Fruit fly (Drosophila melanogaster) whole organism, pupa: ENCODE measurements around the gene Sytbeta.

Source experiments
- CG10348 ChIP-seq: fragments of 200-800 bp; sonication (Bioruptor generic); IDR thresholded peaks from 2 replicates; pipeline ENCODE4 v1.3.6; 2022; ENCODE audit warnings: missing biosample characterization, missing genetic modification characterization
- CG12605 ChIP-seq: fragments of 200-800 bp; sonication (Bioruptor generic); IDR thresholded peaks from 2 replicates; pipeline ENCODE4 v1.3.6; 2022; ENCODE audit warnings: missing biosample characterization, missing genetic modification characterization
- CG13204 ChIP-seq: fragments of 200-800 bp; sonication (Bioruptor generic); optimal IDR thresholded peaks from 2 replicates; lab custom pipeline; 2018; ENCODE audit warnings: missing biosample characterization, mild to moderate bottlenecking, missing genetic modification characterization, moderate library complexity
- CG14655 ChIP-seq: fragments of 200-800 bp; sonication (Bioruptor generic); optimal IDR thresholded peaks from 3 replicates; lab custom pipeline; 2017; ENCODE audit warnings: mild to moderate bottlenecking, missing biosample characterization, missing genetic modification reagents, missing genetic modification characterization
- CG15710 ChIP-seq: fragments of 200-800 bp; sonication (Bioruptor generic); optimal IDR thresholded peaks from 2 replicates; lab custom pipeline; 2018; ENCODE audit warnings: missing biosample characterization, mild to moderate bottlenecking, missing genetic modification characterization, moderate library complexity
- CG17806 ChIP-seq: fragments of 200-800 bp; sonication (Bioruptor generic); optimal IDR thresholded peaks from 2 replicates; lab custom pipeline; 2018; ENCODE audit warnings: missing biosample characterization, mild to moderate bottlenecking, missing genetic modification characterization, moderate library complexity
- CG32121 ChIP-seq: fragments of 200-800 bp; sonication (Bioruptor generic); IDR thresholded peaks from 2 replicates; pipeline ENCODE4 v1.3.6; 2022; ENCODE audit warnings: missing biosample characterization, missing genetic modification characterization
- CG34367 ChIP-seq: fragments of 200-800 bp; sonication (Bioruptor generic); optimal IDR thresholded peaks from 2 replicates; lab custom pipeline; 2018; ENCODE audit warnings: missing biosample characterization, mild to moderate bottlenecking, missing genetic modification characterization
- CG4496 ChIP-seq: fragments of 200-800 bp; sonication (Bioruptor generic); IDR thresholded peaks from 3 replicates; pipeline ENCODE4 v1.3.6; 2022; ENCODE audit warnings: missing biosample characterization, missing genetic modification characterization
- CG8159 ChIP-seq: fragments of 200-800 bp; sonication (Bioruptor generic); optimal IDR thresholded peaks from 3 replicates; lab custom pipeline; 2018; ENCODE audit warnings: missing biosample characterization, mild to moderate bottlenecking, missing genetic modification characterization, moderate library complexity
- CG8301 ChIP-seq: fragments of 200-800 bp; sonication (Bioruptor generic); optimal IDR thresholded peaks from 2 replicates; lab custom pipeline; 2018; ENCODE audit warnings: missing biosample characterization, mild to moderate bottlenecking, missing genetic modification characterization
- CG9948 ChIP-seq: fragments of 200-800 bp; sonication (Bioruptor generic); optimal IDR thresholded peaks from 2 replicates; lab custom pipeline; 2018; ENCODE audit warnings: missing biosample characterization, mild to moderate bottlenecking, missing genetic modification characterization, moderate library complexity
- D1 ChIP-seq: fragments of 200-800 bp; sonication (Bioruptor generic); optimal IDR thresholded peaks from 2 replicates; lab custom pipeline; 2018; ENCODE audit warnings: missing biosample characterization, mild to moderate bottlenecking, missing genetic modification characterization, moderate library complexity
- EcR ChIP-seq: fragments of 200-800 bp; sonication (Bioruptor generic); optimal IDR thresholded peaks from 3 replicates; lab custom pipeline; 2019; ENCODE audit warnings: missing biosample characterization, missing genetic modification characterization, mild to moderate bottlenecking, moderate library complexity, missing genetic modification reagents
- Ets98B ChIP-seq: fragments of 200-800 bp; sonication (Bioruptor generic); IDR thresholded peaks from 2 replicates; pipeline ENCODE4 v1.3.6; 2022; ENCODE audit warnings: missing biosample characterization, missing genetic modification characterization
- Pif1A ChIP-seq: fragments of 200-800 bp; sonication (Bioruptor generic); optimal IDR thresholded peaks from 3 replicates; lab custom pipeline; 2016; ENCODE audit warnings: missing biosample characterization, missing genetic modification characterization
- Pif1B ChIP-seq: fragments of 200-800 bp; sonication (Bioruptor generic); optimal IDR thresholded peaks from 3 replicates; lab custom pipeline; 2016; ENCODE audit warnings: missing biosample characterization, missing genetic modification characterization
- Snoo ChIP-seq: fragments of 200-800 bp; sonication (Bioruptor generic); optimal IDR thresholded peaks from 3 replicates; lab custom pipeline; 2017; ENCODE audit warnings: missing biosample characterization, mild to moderate bottlenecking, missing genetic modification characterization, inconsistent platforms
- fd96Ca ChIP-seq: fragments of 200-800 bp; sonication (Bioruptor generic); IDR thresholded peaks from 3 replicates; pipeline ENCODE4 v1.3.6; 2022; ENCODE audit warnings: missing biosample characterization, missing genetic modification characterization
- gl ChIP-seq: fragments of 200-800 bp; sonication (Bioruptor generic); optimal IDR thresholded peaks from 2 replicates; lab custom pipeline; 2018; ENCODE audit warnings: missing biosample characterization, mild to moderate bottlenecking, missing genetic modification characterization
- rn ChIP-seq: fragments of 200-800 bp; sonication (Bioruptor generic); IDR thresholded peaks from 2 replicates; pipeline ENCODE4 v1.3.6; 2022; ENCODE audit warnings: missing biosample characterization, missing genetic modification characterization

The Sytbeta gene

DNA sequence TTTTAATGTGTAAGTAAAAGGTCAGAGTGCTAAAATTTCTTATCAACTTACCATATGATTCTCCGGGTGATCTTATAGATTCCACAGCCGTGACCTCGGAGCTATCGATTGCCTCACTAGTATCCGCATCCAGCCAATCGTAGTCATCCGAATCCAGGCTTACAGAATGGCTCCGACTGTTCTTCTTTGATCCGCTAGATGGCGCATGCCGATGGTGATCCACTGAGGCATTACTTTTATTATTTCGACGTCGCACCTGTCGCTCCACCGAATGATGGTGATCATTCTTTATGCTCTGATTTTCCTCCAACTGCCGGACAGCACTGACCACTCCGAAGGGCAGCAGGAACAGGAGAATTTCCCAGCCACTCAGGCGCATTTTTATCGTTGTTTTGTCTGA lies 53.6 kb downstream of the Sytbeta start:
- no peak for TF ChIP-seq Snoo (tag; lab: Kevin White, UChicago)
- no peak for TF ChIP-seq CG34367 (tag; lab: Kevin White, UChicago)
- TF ChIP-seq CG10348 (GFP tag; lab: Robert Waterston, UW): no peak
- TF ChIP-seq CG4496 (GFP tag; lab: Robert Waterston, UW): no peak
- no peak for TF ChIP-seq CG15710 (tag; lab: Kevin White, UChicago)
- no peak for TF ChIP-seq CG32121 (GFP tag; lab: Robert Waterston, UW)
- no peak for TF ChIP-seq Pif1A (GFP tag; lab: Kevin White, UChicago)
- TF ChIP-seq, all 21 proteins: peak for 0

DNA sequence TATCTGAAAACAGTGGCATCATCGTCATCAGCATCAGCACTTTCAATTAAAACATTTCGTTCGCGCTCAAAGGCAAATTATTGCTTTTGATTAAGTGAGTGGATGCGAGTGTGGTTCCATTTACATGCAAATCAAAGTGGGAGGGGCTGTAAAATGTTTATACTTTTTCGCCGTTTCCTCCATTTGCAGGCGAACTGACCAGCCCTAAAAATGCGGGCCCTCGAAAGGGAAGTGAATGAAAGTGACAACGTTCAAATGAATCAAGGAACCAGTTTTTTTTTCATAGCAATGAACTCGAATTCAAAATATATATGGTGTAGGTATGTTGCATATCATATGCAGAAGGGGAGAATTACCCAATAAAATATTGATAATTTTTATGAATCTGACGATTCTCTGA lies 54.2 kb downstream of the Sytbeta start:
- TF ChIP-seq CG15710 (tag; lab: Kevin White, UChicago) (no peak), CG32121 (GFP tag; lab: Robert Waterston, UW) (no peak), CG34367 (tag; lab: Kevin White, UChicago) (no peak), rn (GFP tag; lab: Robert Waterston, UW) (no peak), CG4496 (GFP tag; lab: Robert Waterston, UW) (no peak), CG17806 (tag; lab: Kevin White, UChicago) (no peak), CG10348 (GFP tag; lab: Robert Waterston, UW) (no peak), Snoo (tag; lab: Kevin White, UChicago) (no peak), CG12605 (GFP tag; lab: Robert Waterston, UW) (no peak), Pif1A (GFP tag; lab: Kevin White, UChicago) (no peak), D1 (no peak), CG8159 (tag; lab: Kevin White, UChicago) (no peak), gl (no peak), Ets98B (GFP tag; lab: Robert Waterston, UW) (no peak), fd96Ca (GFP tag; lab: Robert Waterston, UW) (no peak), CG9948 (tag; lab: Kevin White, UChicago) (no peak), CG13204 (GFP tag; lab: Kevin White, UChicago) (no peak)
- TF ChIP-seq, all 21 proteins: peak for 0

DNA sequence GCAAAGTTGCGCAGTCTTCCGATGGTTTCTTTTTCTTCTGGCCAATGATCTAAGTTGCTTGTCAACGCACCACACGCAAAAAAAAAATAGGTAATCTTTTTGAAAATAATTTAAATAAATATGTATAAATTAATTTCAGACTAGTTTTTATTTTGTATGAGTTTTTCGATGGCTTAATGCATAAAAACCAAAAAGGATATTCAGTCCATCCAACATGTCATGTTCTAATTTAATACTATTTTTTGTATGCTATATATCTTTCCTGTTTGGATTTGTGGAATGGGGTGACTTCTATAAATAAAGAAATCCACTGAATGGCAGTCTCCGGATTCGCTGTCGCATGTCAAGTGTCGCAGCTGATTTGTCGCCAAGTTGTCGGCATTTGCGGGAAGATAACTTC lies 55.1 kb downstream of the Sytbeta start:
- TF ChIP-seq CG14655 (GFP tag; lab: Kevin White, UChicago): peak; percentile 68
- peak; percentile 29; the same call in 2 of the 3 replicates for TF ChIP-seq CG4496 (GFP tag; lab: Robert Waterston, UW)
- TF ChIP-seq CG8301 (tag; lab: Kevin White, UChicago): peak; percentile 51
- TF ChIP-seq CG34367 (tag; lab: Kevin White, UChicago): no peak
- TF ChIP-seq gl: no peak
- peak; percentile 38 for TF ChIP-seq Ets98B (GFP tag; lab: Robert Waterston, UW)

DNA sequence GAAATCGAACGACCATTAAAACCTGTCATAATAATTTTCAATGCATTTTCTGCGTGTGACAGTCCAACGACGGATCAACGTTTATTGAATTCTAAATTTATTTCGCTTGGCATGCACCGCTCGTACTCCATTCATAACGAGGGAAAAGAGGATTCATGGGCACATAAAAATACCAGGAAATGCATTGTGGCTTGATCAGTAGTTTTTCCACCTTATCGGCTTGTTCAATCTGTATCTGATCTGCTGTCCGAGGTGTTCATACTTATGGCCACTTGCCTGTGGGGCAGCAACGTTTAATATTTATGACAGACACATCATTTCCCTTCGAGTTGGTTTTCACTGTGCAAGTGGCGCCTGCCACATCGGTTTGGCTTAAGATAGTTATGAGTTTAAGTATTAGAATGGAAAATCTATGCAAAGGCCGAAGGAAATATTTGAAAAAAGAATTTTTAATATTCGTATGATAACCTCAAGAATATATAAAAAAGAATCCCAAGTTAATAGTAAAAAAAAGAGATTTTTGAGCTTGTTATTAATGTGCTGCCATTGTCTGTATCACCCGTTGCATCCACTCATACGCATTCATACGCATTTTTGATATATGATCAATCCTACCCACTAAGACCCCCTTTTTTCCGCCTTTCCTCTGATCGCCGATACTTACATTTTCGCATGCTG lies 57.4 kb downstream of the Sytbeta start:
- no peak for TF ChIP-seq Pif1B (GFP tag; lab: Kevin White, UChicago)
- TF ChIP-seq CG8159 (tag; lab: Kevin White, UChicago): peak; percentile 46
- peak; percentile 2 for TF ChIP-seq CG34367 (tag; lab: Kevin White, UChicago)
- no peak for TF ChIP-seq D1
- peak; percentile 20 for TF ChIP-seq CG8301 (tag; lab: Kevin White, UChicago)
- peak; percentile 39 for TF ChIP-seq CG14655 (GFP tag; lab: Kevin White, UChicago)
- peak; percentile 37 for TF ChIP-seq Pif1A (GFP tag; lab: Kevin White, UChicago)
- peak; percentile 39 for TF ChIP-seq CG17806 (tag; lab: Kevin White, UChicago)
- peak; percentile 24 for TF ChIP-seq CG15710 (tag; lab: Kevin White, UChicago)
- TF ChIP-seq CG32121 (GFP tag; lab: Robert Waterston, UW): peak; percentile 32; the same call in 1 of the 2 replicates
- 0 out of 2 replicates have a peak, but pooled peaks have one; percentile 18 for TF ChIP-seq CG12605 (GFP tag; lab: Robert Waterston, UW)
- no peak for TF ChIP-seq CG13204 (GFP tag; lab: Kevin White, UChicago)
- no peak for TF ChIP-seq gl
- TF ChIP-seq CG9948 (tag; lab: Kevin White, UChicago): peak; percentile 46
- no peak for TF ChIP-seq Ets98B (GFP tag; lab: Robert Waterston, UW)
- TF ChIP-seq rn (GFP tag; lab: Robert Waterston, UW): no peak

DNA sequence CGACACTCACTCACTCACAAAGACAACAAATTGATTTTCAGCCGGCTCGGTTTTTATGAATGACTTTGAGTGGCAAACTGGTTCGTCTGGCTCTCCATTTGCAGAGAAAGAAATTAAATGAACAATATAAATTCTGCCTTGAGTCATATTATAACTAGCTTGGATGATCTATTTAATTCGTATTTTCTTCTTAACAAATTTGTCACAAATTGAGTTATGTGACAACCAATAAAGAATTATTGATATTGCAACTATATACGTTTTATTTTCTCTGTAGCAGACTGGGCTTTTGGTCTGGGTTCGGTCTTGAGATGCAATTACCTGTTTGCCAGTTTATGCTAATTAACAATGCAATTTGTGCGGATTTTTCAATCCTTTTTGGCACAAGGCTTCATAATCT lies 58.0 kb downstream of the Sytbeta start:
- peak; percentile 81 for TF ChIP-seq CG15710 (tag; lab: Kevin White, UChicago)
- TF ChIP-seq CG34367 (tag; lab: Kevin White, UChicago): peak; percentile 62
- 0 out of 2 replicates have a peak, but pooled peaks have one; percentile 34 for TF ChIP-seq CG10348 (GFP tag; lab: Robert Waterston, UW)
- TF ChIP-seq fd96Ca (GFP tag; lab: Robert Waterston, UW): 0 out of 3 replicates have a peak, but pooled peaks have one; percentile 48
- no peak for TF ChIP-seq CG13204 (GFP tag; lab: Kevin White, UChicago)
- TF ChIP-seq CG4496 (GFP tag; lab: Robert Waterston, UW): peak; percentile 95
- peak; percentile 83 for TF ChIP-seq Pif1B (GFP tag; lab: Kevin White, UChicago)
- TF ChIP-seq Ets98B (GFP tag; lab: Robert Waterston, UW): peak; percentile 91
- peak; percentile 85 for TF ChIP-seq CG8301 (tag; lab: Kevin White, UChicago)
- TF ChIP-seq CG17806 (tag; lab: Kevin White, UChicago): peak; percentile 81
- peak; percentile 63 for TF ChIP-seq D1
- peak; percentile 71 for TF ChIP-seq rn (GFP tag; lab: Robert Waterston, UW)
- peak; percentile 77 for TF ChIP-seq CG8159 (tag; lab: Kevin White, UChicago)
- TF ChIP-seq CG32121 (GFP tag; lab: Robert Waterston, UW): peak; percentile 92
- TF ChIP-seq CG14655 (GFP tag; lab: Kevin White, UChicago): peak; percentile 83
- peak; percentile 69 for TF ChIP-seq CG9948 (tag; lab: Kevin White, UChicago)
- peak; percentile 44 for TF ChIP-seq gl
- TF ChIP-seq Snoo (tag; lab: Kevin White, UChicago): peak; percentile 53
- TF ChIP-seq CG12605 (GFP tag; lab: Robert Waterston, UW): peak; percentile 91
- TF ChIP-seq Pif1A (GFP tag; lab: Kevin White, UChicago): peak; percentile 86
- no peak for TF ChIP-seq EcR (GFP tag; lab: Kevin White, UChicago)
